Worm (Caenorhabditis elegans): ENCODE data around the gene D2062.1.

DNA sequence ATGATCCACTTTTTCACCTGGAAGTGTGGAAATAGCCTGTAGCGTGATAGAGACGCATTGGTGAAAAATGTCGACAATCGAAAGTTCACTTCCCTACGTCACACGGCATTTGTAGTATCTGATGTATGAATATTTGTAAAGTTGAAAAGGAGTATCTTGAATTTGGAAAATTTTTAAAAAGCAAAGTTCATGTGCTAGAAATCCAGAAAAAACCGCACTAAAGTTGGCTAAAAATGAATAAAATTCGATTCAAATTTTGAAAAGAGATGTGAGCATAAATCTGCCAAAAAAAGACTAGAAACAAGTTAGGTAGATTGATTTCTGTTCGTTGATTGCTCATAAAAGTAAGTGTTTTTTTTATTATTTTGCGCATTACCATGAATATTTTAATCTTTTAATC, 48.2 kb upstream of the D2062.1 start, which contains the start of gene sri-74:
- TF ChIP-seq alr-1 (tag; optimal IDR thresholded peaks at IDR 0.05; ENCODE audit: borderline replicate concordance): no peak
- no peak for TF ChIP-seq fkh-10 (GFP tag; optimal IDR thresholded peaks at IDR 0.05)
- TF ChIP-seq pqm-1 (tag; optimal IDR thresholded peaks at IDR 0.05): no peak
- TF ChIP-seq sox-4 (tag; optimal IDR thresholded peaks at IDR 0.05): no peak
- no peak for TF ChIP-seq unc-62 (GFP tag; optimal IDR thresholded peaks at IDR 0.05)
- no peak for TF ChIP-seq hpl-2 (GFP tag; optimal IDR thresholded peaks at IDR 0.05)
- TF ChIP-seq ets-5 (GFP tag; IDR thresholded peaks at IDR 0.05): no peak
